Worm (Caenorhabditis elegans): ENCODE data around the gene ZK1321.1.
"Not testable (repeated sequence)": the region's sequence is repeated elsewhere in the genome, so short reads cannot be mapped to it uniquely, and the experiment has no call there.

ce11 chrII:9731810-9732209 is 22.0 kb upstream of the ZK1321.1 start, which contains the start of gene mab-3:
- TF ChIP-seq tab-1 (GFP tag; IDR thresholded peaks at IDR 0.05); cog-1 (tag; optimal IDR thresholded peaks at IDR 0.05); med-1 (GFP tag; optimal IDR thresholded peaks at IDR 0.05; ENCODE audit: insufficient read depth); klf-2 (GFP tag; conservative IDR thresholded peaks at IDR 0.05); ztf-29 (GFP tag; IDR thresholded peaks at IDR 0.05): not testable (repeated sequence)
